Worm (Caenorhabditis elegans) whole organism, late embryonic: ENCODE measurements around the gene mrpl-51.

ENCODE experiments used
- C38D4.7 ChIP-seq: fragments of 200-800 bp; sonication (Bioruptor generic); optimal IDR thresholded peaks from 2 replicates; lab custom pipeline; 2018; ENCODE audit warnings: mild to moderate bottlenecking, missing genetic modification characterization, moderate library complexity, missing compliant biosample characterization
- K09A11.1 ChIP-seq: sonication (generic microtip); optimal IDR thresholded peaks from 2 replicates; lab custom pipeline; 2017; ENCODE audit warnings: antibody characterized with exemption, mild to moderate bottlenecking, missing genetic modification characterization, missing compliant biosample characterization; ENCODE audit not compliant: insufficient read depth
- T23F11.4 ChIP-seq: fragments of 200-800 bp; sonication (Bioruptor generic); optimal IDR thresholded peaks from 2 replicates; lab custom pipeline; 2018; ENCODE audit warnings: mild to moderate bottlenecking, missing genetic modification characterization, missing compliant biosample characterization
- Y22D7AL.16 ChIP-seq: sonication (generic microtip); optimal IDR thresholded peaks from 2 replicates; lab custom pipeline; 2016; ENCODE audit warnings: missing genetic modification characterization, missing compliant biosample characterization
- ama-1 ChIP-seq: fragments of 150-350 bp; optimal IDR thresholded peaks from 2 replicates; lab custom pipeline; 2014
- ceh-14 ChIP-seq: sonication (generic microtip); optimal IDR thresholded peaks from 2 replicates; lab custom pipeline; 2016; ENCODE audit warnings: missing genotype, missing genetic modification characterization, missing compliant biosample characterization
- ceh-18 ChIP-seq: sonication (generic microtip); optimal IDR thresholded peaks from 2 replicates; lab custom pipeline; 2016; ENCODE audit warnings: missing genetic modification characterization, missing compliant biosample characterization
- ceh-30 ChIP-seq: fragments of 150-350 bp; optimal IDR thresholded peaks from 2 replicates; lab custom pipeline; 2014; ENCODE audit warnings: missing biosample characterization, missing genetic modification characterization
- ceh-31 ChIP-seq: sonication (generic microtip); optimal IDR thresholded peaks from 2 replicates; lab custom pipeline; 2016; ENCODE audit warnings: missing genetic modification characterization, missing compliant biosample characterization
- ceh-34 ChIP-seq: sonication (generic microtip); optimal IDR thresholded peaks from 2 replicates; lab custom pipeline; 2016; ENCODE audit warnings: mild to moderate bottlenecking, missing genetic modification characterization, missing compliant biosample characterization
- elt-2 ChIP-seq: sonication (generic microtip); optimal IDR thresholded peaks from 2 replicates; lab custom pipeline; 2016; ENCODE audit warnings: missing genetic modification reagents, missing genetic modification characterization, missing compliant biosample characterization
- elt-4 ChIP-seq: sonication (generic microtip); optimal IDR thresholded peaks from 2 replicates; lab custom pipeline; 2016; ENCODE audit warnings: missing genetic modification characterization, missing compliant biosample characterization
- fax-1 ChIP-seq: sonication (generic microtip); optimal IDR thresholded peaks from 2 replicates; lab custom pipeline; 2016; ENCODE audit warnings: missing genotype, missing genetic modification characterization, missing compliant biosample characterization
- fkh-6 ChIP-seq: sonication (generic microtip); optimal IDR thresholded peaks from 2 replicates; lab custom pipeline; 2016; ENCODE audit warnings: missing genetic modification characterization, missing compliant biosample characterization
- gmeb-2 ChIP-seq: sonication (generic microtip); optimal IDR thresholded peaks from 2 replicates; lab custom pipeline; 2016; ENCODE audit warnings: missing genetic modification characterization, inconsistent platforms, missing compliant biosample characterization
- hlh-13 ChIP-seq: fragments of 200-800 bp; sonication (Bioruptor generic); optimal IDR thresholded peaks from 2 replicates; lab custom pipeline; 2018; ENCODE audit warnings: mild to moderate bottlenecking, missing genetic modification characterization, missing compliant biosample characterization
- hlh-8 ChIP-seq: sonication (generic microtip); optimal IDR thresholded peaks from 2 replicates; lab custom pipeline; 2016; ENCODE audit warnings: missing genotype, missing genetic modification characterization, missing compliant biosample characterization
- lim-6 ChIP-seq: sonication (generic microtip); optimal IDR thresholded peaks from 2 replicates; lab custom pipeline; 2016; ENCODE audit warnings: missing genetic modification characterization, missing compliant biosample characterization
- madf-2 ChIP-seq: sonication (generic microtip); optimal IDR thresholded peaks from 2 replicates; lab custom pipeline; 2017; ENCODE audit warnings: missing genetic modification characterization, missing compliant biosample characterization
- nfya-1 ChIP-seq: sonication (generic microtip); optimal IDR thresholded peaks from 2 replicates; lab custom pipeline; 2017; ENCODE audit warnings: missing genetic modification characterization, mild to moderate bottlenecking, missing compliant biosample characterization, antibody characterized with exemption, moderate library complexity
- nhr-11 ChIP-seq: fragments of 150-350 bp; optimal IDR thresholded peaks from 2 replicates; lab custom pipeline; 2014; ENCODE audit warnings: missing biosample characterization, missing genetic modification characterization
- nhr-232 ChIP-seq: sonication (generic microtip); optimal IDR thresholded peaks from 2 replicates; lab custom pipeline; 2016; ENCODE audit warnings: missing genetic modification characterization, missing compliant biosample characterization
- npax-4 ChIP-seq: sonication (generic microtip); optimal IDR thresholded peaks from 2 replicates; lab custom pipeline; 2016; ENCODE audit warnings: missing genetic modification characterization, missing compliant biosample characterization
- pag-3 ChIP-seq: sonication (generic microtip); optimal IDR thresholded peaks from 2 replicates; lab custom pipeline; 2016; ENCODE audit warnings: missing compliant biosample characterization, missing genetic modification characterization, borderline replicate concordance
- pat-9 ChIP-seq: fragments of 200-800 bp; sonication (Bioruptor generic); optimal IDR thresholded peaks from 2 replicates; lab custom pipeline; 2018; ENCODE audit warnings: mild to moderate bottlenecking, missing genetic modification characterization, moderate library complexity, missing compliant biosample characterization
- ref-2 ChIP-seq: sonication (generic microtip); optimal IDR thresholded peaks from 2 replicates; lab custom pipeline; 2016; ENCODE audit warnings: missing genetic modification characterization, missing compliant biosample characterization
- sdc-2 ChIP-seq: sonication (generic microtip); optimal IDR thresholded peaks from 2 replicates; lab custom pipeline; 2016; ENCODE audit warnings: missing genotype, missing genetic modification characterization, missing compliant biosample characterization
- sox-4 ChIP-seq: sonication (generic microtip); optimal IDR thresholded peaks from 2 replicates; lab custom pipeline; 2017; ENCODE audit warnings: mild to moderate bottlenecking, missing genetic modification characterization, inconsistent platforms, missing compliant biosample characterization
- tbx-2 ChIP-seq: sonication (generic microtip); optimal IDR thresholded peaks from 2 replicates; lab custom pipeline; 2016; ENCODE audit warnings: missing genetic modification characterization, missing compliant biosample characterization
- tbx-7 ChIP-seq: sonication (generic microtip); optimal IDR thresholded peaks from 2 replicates; lab custom pipeline; 2016; ENCODE audit warnings: missing genotype, missing genetic modification characterization, missing compliant biosample characterization
- ttx-3 ChIP-seq: sonication (generic microtip); optimal IDR thresholded peaks from 2 replicates; lab custom pipeline; 2016; ENCODE audit warnings: missing genetic modification reagents, missing genetic modification characterization, missing compliant biosample characterization
- unc-86 ChIP-seq: sonication (generic microtip); optimal IDR thresholded peaks from 2 replicates; lab custom pipeline; 2016; ENCODE audit warnings: missing genetic modification characterization, missing compliant biosample characterization
- zip-5 ChIP-seq: sonication (generic microtip); optimal IDR thresholded peaks from 2 replicates; lab custom pipeline; 2016; ENCODE audit warnings: missing genetic modification characterization, missing compliant biosample characterization

The mrpl-51 gene

ce11 chrIV:12036924-12037323, 5.8 kb downstream of the mrpl-51 start:
- TF ChIP-seq ama-1 (peak; percentile 60), hlh-13 (GFP tag; lab: Kevin White, UChicago) (no peak), nhr-232 (tag; lab: Kevin White, UChicago) (no peak)

- TF ChIP-seq sdc-2 (tag; lab: Kevin White, UChicago) (no peak), fax-1 (tag; lab: Kevin White, UChicago) (no peak), ceh-14 (tag; lab: Kevin White, UChicago) (no peak), K09A11.1 (tag; lab: Kevin White, UChicago) (no peak), tbx-2 (tag; lab: Kevin White, UChicago) (no peak), hlh-13 (GFP tag; lab: Kevin White, UChicago) (no peak)
- TF ChIP-seq, all 69 proteins: peak for 0
These were observed 9.3 kb downstream of the mrpl-51 start for ce11 chrIV:12040431-12040830.

ce11 chrIV:12043054-12043453, 11.9 kb downstream of the mrpl-51 start:
- TF ChIP-seq sdc-2 (tag; lab: Kevin White, UChicago) = no peak
- TF ChIP-seq tbx-2 (tag; lab: Kevin White, UChicago) = no peak
- no peak for TF ChIP-seq lim-6 (tag; lab: Kevin White, UChicago)
- no peak for TF ChIP-seq ttx-3 (tag; lab: Kevin White, UChicago)
- TF ChIP-seq nfya-1 (tag; lab: Kevin White, UChicago) = no peak
- no peak for TF ChIP-seq pat-9 (tag; lab: Kevin White, UChicago)
- TF ChIP-seq T23F11.4 (GFP tag; lab: Kevin White, UChicago) = no peak
- TF ChIP-seq unc-86 (tag; lab: Kevin White, UChicago) = no peak
- no peak for TF ChIP-seq ceh-18 (tag; lab: Kevin White, UChicago)
- TF ChIP-seq ref-2 (tag; lab: Kevin White, UChicago) = no peak
- TF ChIP-seq sox-4 (tag; lab: Kevin White, UChicago) = no peak
- TF ChIP-seq zip-5 (tag; lab: Kevin White, UChicago) = no peak
- no peak for TF ChIP-seq ceh-34 (tag; lab: Kevin White, UChicago)
- TF ChIP-seq tbx-7 (tag; lab: Kevin White, UChicago) = no peak
- TF ChIP-seq nhr-11 = no peak
- TF ChIP-seq hlh-8 (tag; lab: Kevin White, UChicago) = no peak
- no peak for TF ChIP-seq npax-4 (tag; lab: Kevin White, UChicago)
- no peak for TF ChIP-seq madf-2 (tag; lab: Kevin White, UChicago)
- no peak for TF ChIP-seq pag-3

ce11 chrIV:12044844-12045738, 14.0 kb downstream of the mrpl-51 start:
- TF ChIP-seq ceh-34 (tag; lab: Kevin White, UChicago) (no peak), gmeb-2 (tag; lab: Kevin White, UChicago) (no peak), ref-2 (tag; lab: Kevin White, UChicago) (no peak), fkh-6 (tag; lab: Kevin White, UChicago) (no peak), ceh-30 (no peak), C38D4.7 (no peak), Y22D7AL.16 (tag; lab: Kevin White, UChicago) (no peak), ceh-31 (tag; lab: Kevin White, UChicago) (no peak)

ce11 chrIV:12046524-12047203, 15.5 kb downstream of the mrpl-51 start, which contains the start of gene T12G3.2:
T12G3.2 (minus strand) TSS chrIV:12046967.
- TF ChIP-seq elt-2 (tag; lab: Kevin White, UChicago) (peak; percentile 76), elt-4 (tag; lab: Kevin White, UChicago) (no peak)
- TF ChIP-seq, all 69 proteins: peak for 1
